Fruit fly (Drosophila melanogaster): ENCODE results near the gene mRpL3.

- TF ChIP-seq Hr96 (GFP tag; optimal IDR thresholded peaks at IDR 0.05) (no peak), cic (GFP tag; optimal IDR thresholded peaks at IDR 0.05) (no peak), ovo (GFP tag; optimal IDR thresholded peaks at IDR 0.05) (no peak), Clk (GFP tag; optimal IDR thresholded peaks at IDR 0.05) (no peak), cnc (optimal IDR thresholded peaks at IDR 0.05) (no peak), CG5204 (GFP tag; optimal IDR thresholded peaks at IDR 0.05) (no peak), kay (GFP tag; ENCODE audit: borderline replicate concordance) (peak; percentile 88), CG33017 (tag; optimal IDR thresholded peaks at IDR 0.05) (no peak), tj (GFP tag; optimal IDR thresholded peaks at IDR 0.05) (no peak)
Measured at dm6 chrX:15746682-15747196, 14.3 kb upstream of the mRpL3 start.

All from whole organism, adult.